Fruit fly (Drosophila melanogaster): Measurements from ENCODE around the gene Dab.
A peak's percentile ranks its signal among the peaks of the same experiment; 100 is the strongest.

Gene Dab

dm6 chr3L:16712371-16712770 lies 445 bp downstream of the Dab start (continued):
- no peak for TF ChIP-seq emc (GFP tag; optimal IDR thresholded peaks at IDR 0.05)
- 0 out of 2 replicates have a peak, but pooled peaks have one; percentile 11 for TF ChIP-seq Dref (GFP tag; IDR thresholded peaks at IDR 0.05)
- no peak for TF ChIP-seq psq (GFP tag; optimal IDR thresholded peaks at IDR 0.05)
- no peak for TF ChIP-seq fu2 (GFP tag; optimal IDR thresholded peaks at IDR 0.05)
- peak; percentile 64 for TF ChIP-seq CG1832 (GFP tag; optimal IDR thresholded peaks at IDR 0.05)
- no peak for TF ChIP-seq CG3838 (GFP tag; optimal IDR thresholded peaks at IDR 0.05)
- no peak for TF ChIP-seq CG5245 (GFP tag; optimal IDR thresholded peaks at IDR 0.05)
- TF ChIP-seq CG12769 (tag; optimal IDR thresholded peaks at IDR 0.05) = no peak
- no peak for TF ChIP-seq CG15073 (GFP tag; optimal IDR thresholded peaks at IDR 0.05)
- TF ChIP-seq CG2116 (GFP tag; optimal IDR thresholded peaks at IDR 0.05) = no peak
- no peak for TF ChIP-seq Antp (GFP tag; optimal IDR thresholded peaks at IDR 0.05)
- no peak for TF ChIP-seq CG13123 (GFP tag; optimal IDR thresholded peaks at IDR 0.05)
- TF ChIP-seq CG4617 (GFP tag; optimal IDR thresholded peaks at IDR 0.05; ENCODE audit: borderline replicate concordance) = no peak
- TF ChIP-seq CG3726 (GFP tag; IDR thresholded peaks at IDR 0.05) = no peak
- TF ChIP-seq CG10147 (GFP tag; optimal IDR thresholded peaks at IDR 0.05) = no peak
- peak; percentile 82 for TF ChIP-seq Ets65A (GFP tag)
- TF ChIP-seq CG17359 (tag; optimal IDR thresholded peaks at IDR 0.05) = no peak
- no peak for TF ChIP-seq trem (tag; optimal IDR thresholded peaks at IDR 0.05)
- no peak for TF ChIP-seq Ravus (GFP tag; IDR thresholded peaks at IDR 0.05)
- no peak for TF ChIP-seq CG6765 (GFP tag; optimal IDR thresholded peaks at IDR 0.05)
- no peak for TF ChIP-seq CG7357 (GFP tag; IDR thresholded peaks at IDR 0.05)
- TF ChIP-seq Bgb (GFP tag; IDR thresholded peaks at IDR 0.05; ENCODE audit: partially characterized antibody) = no peak
- no peak for TF ChIP-seq Spps (tag; optimal IDR thresholded peaks at IDR 0.05)
- no peak for TF ChIP-seq NC2β (GFP tag; optimal IDR thresholded peaks at IDR 0.05)
- TF ChIP-seq Xrp1 (GFP tag; IDR thresholded peaks at IDR 0.05) = no peak
- TF ChIP-seq z (GFP tag; IDR thresholded peaks at IDR 0.05) = no peak
- 0 out of 2 replicates have a peak, but pooled peaks have one; percentile 11 for TF ChIP-seq nerfin-2 (GFP tag; IDR thresholded peaks at IDR 0.05; ENCODE audit: partially characterized antibody)

dm6 chr3L:16713446-16714192 lies 1.7 kb downstream of the Dab start:
- TF ChIP-seq CG8089 (GFP tag; optimal IDR thresholded peaks at IDR 0.05) (no peak), crc (GFP tag; optimal IDR thresholded peaks at IDR 0.05) (no peak), sd (tag; optimal IDR thresholded peaks at IDR 0.05) (peak; percentile 95), Side (GFP tag; optimal IDR thresholded peaks at IDR 0.05) (peak; percentile 19), dm (GFP tag; optimal IDR thresholded peaks at IDR 0.05) (no peak), Camta (GFP tag; optimal IDR thresholded peaks at IDR 0.05) (no peak), Bgb (GFP tag; IDR thresholded peaks at IDR 0.05; ENCODE audit: partially characterized antibody) (peak; percentile 69), onecut (GFP tag; IDR thresholded peaks at IDR 0.05) (no peak), Scr (GFP tag; IDR thresholded peaks at IDR 0.05; ENCODE audit: partially characterized antibody) (peak; percentile 60), sob (GFP tag; IDR thresholded peaks at IDR 0.05) (no peak), ttk (GFP tag; IDR thresholded peaks at IDR 0.05) (no peak), CG34224 (GFP tag; IDR thresholded peaks at IDR 0.05; ENCODE audit: partially characterized antibody) (peak; percentile 63), Atf3 (GFP tag; optimal IDR thresholded peaks at IDR 0.05) (no peak), CG3995 (GFP tag; optimal IDR thresholded peaks at IDR 0.05) (peak; percentile 35), CG31441 (GFP tag; IDR thresholded peaks at IDR 0.05) (no peak), cg (GFP tag; optimal IDR thresholded peaks at IDR 0.05) (peak; percentile 54), CG14860 (GFP tag; IDR thresholded peaks at IDR 0.05; ENCODE audit: partially characterized antibody) (peak; percentile 64; the same call in 2 of the 3 replicates), CG4820 (GFP tag; optimal IDR thresholded peaks at IDR 0.05) (no peak), ro (GFP tag; IDR thresholded peaks at IDR 0.05) (no peak), Poxn (GFP tag; IDR thresholded peaks at IDR 0.05) (no peak), cad (GFP tag; optimal IDR thresholded peaks at IDR 0.05) (no peak), Opbp (GFP tag; IDR thresholded peaks at IDR 0.05; ENCODE audit: partially characterized antibody) (peak; percentile 66; the same call in 2 of the 3 replicates), MTF-1 (GFP tag; optimal IDR thresholded peaks at IDR 0.05; ENCODE audit: borderline replicate concordance) (no peak), stc (GFP tag; IDR thresholded peaks at IDR 0.05) (no peak), Sox102F (GFP tag; optimal IDR thresholded peaks at IDR 0.05) (no peak)
